Fruit fly (Drosophila melanogaster) Kc167 (cell line): ENCODE data around the gene ifc.

Source experiments
- Myc ChIP-seq: fragments of >200 bp; optimal IDR thresholded peaks from 2 replicates; lab custom pipeline; 2017; ENCODE audit warnings: missing external identifiers
- h ChIP-seq: fragments of >200 bp; optimal IDR thresholded peaks from 3 replicates; lab custom pipeline; 2018; ENCODE audit warnings: missing external identifiers
- psq ChIP-seq: fragments of >200 bp; optimal IDR thresholded peaks from 2 replicates; lab custom pipeline; 2017; ENCODE audit warnings: missing external identifiers

DNA sequence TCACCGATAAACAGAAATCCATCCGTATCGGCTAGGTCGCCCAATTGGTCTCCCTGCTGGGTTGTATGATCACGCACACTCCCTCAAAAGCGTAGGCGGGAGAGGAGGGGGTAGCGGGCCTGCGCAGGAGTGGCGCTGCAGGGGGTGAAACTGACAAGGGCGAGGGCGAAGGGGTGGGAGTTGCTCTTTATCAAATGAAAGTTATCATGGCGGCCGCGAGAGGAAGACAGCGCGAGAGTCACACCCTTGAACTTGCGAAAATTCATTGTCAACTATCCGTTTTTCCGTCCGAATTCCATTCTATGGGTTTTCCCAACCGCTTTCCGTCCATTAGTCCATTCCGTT, 7.1 kb upstream of the ifc start:
- TF ChIP-seq psq (lab: Kevin White, UChicago) (no peak), h (lab: Kevin White, UChicago) (no peak), Myc (lab: Kevin White, UChicago) (no peak)
